Worm (Caenorhabditis elegans) whole organism, L1 larva: ENCODE measurements around the gene C49H3.16.

ENCODE experiments used
- C04F5.9 ChIP-seq: sonication (generic microtip); optimal IDR thresholded peaks from 2 replicates; lab custom pipeline; 2016; ENCODE audit warnings: missing genetic modification characterization, missing compliant biosample characterization
- aha-1 ChIP-seq: fragments of 150-350 bp; optimal IDR thresholded peaks from 2 replicates; lab custom pipeline; 2014; ENCODE audit warnings: missing biosample characterization, missing genetic modification characterization
- ama-1 ChIP-seq: fragments of 150-350 bp; optimal IDR thresholded peaks from 2 replicates; lab custom pipeline; 2014
- hlh-17 ChIP-seq: fragments of 200-800 bp; sonication (Bioruptor generic); optimal IDR thresholded peaks from 2 replicates; lab custom pipeline; 2018; ENCODE audit warnings: missing genetic modification characterization, mild to moderate bottlenecking, missing compliant biosample characterization, moderate library complexity, borderline replicate concordance
- nhr-237 ChIP-seq: fragments of 150-350 bp; optimal IDR thresholded peaks from 2 replicates; lab custom pipeline; 2014; ENCODE audit warnings: missing biosample characterization, missing genetic modification characterization
- unc-130 ChIP-seq: fragments of 150-350 bp; optimal IDR thresholded peaks from 2 replicates; lab custom pipeline; 2017; ENCODE audit warnings: missing biosample characterization, missing genetic modification characterization, inconsistent platforms
- unc-30 ChIP-seq: sonication (generic microtip); optimal IDR thresholded peaks from 2 replicates; lab custom pipeline; 2017; ENCODE audit warnings: missing biosample characterization, missing genetic modification characterization

DNA sequence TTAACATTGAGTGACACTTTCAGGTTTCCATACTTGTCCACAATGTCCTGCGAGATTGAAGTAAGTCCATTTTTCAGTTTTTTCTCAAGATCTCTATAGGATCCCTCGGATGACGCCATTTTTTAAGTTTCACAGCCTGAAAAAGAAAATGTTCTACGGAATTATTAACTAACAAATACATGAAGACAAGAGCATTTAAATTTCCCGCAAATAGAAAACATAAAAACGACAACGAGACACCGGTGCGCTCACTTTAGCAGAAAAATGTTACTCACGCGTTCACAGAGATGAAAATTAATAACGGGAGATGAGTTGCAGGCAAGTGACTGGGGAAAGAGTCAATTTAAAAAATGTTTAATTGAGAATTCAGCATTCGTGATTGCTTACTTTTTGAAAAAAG, 26.2 kb downstream of the C49H3.16 start, which contains the start of gene czw-1:
- TF ChIP-seq aha-1 (tag; lab: Kevin White, UChicago) (no peak), unc-30 (tag; lab: Kevin White, UChicago) (no peak), ama-1 (lab: Kevin White, UChicago) (no peak), unc-130 (no peak), C04F5.9 (tag; lab: Kevin White, UChicago) (no peak), hlh-17 (no peak), nhr-237 (no peak)
